Worm (Caenorhabditis elegans) whole organism, L4 larva: Measurements from ENCODE around the gene nhx-2.

Experiments
- D1046.2 ChIP-seq: fragments of 200-800 bp; sonication (Bioruptor generic); IDR thresholded peaks from 2 replicates; pipeline ENCODE4 v1.3.6; 2022; ENCODE audit warnings: missing genetic modification characterization, missing compliant biosample characterization
- F37D6.2 ChIP-seq: sonication (generic microtip); optimal IDR thresholded peaks from 2 replicates; lab custom pipeline; 2016; ENCODE audit warnings: mild to moderate bottlenecking, missing genetic modification characterization, missing compliant biosample characterization
- F49E8.2 ChIP-seq: sonication (generic microtip); optimal IDR thresholded peaks from 2 replicates; lab custom pipeline; 2016; ENCODE audit warnings: missing compliant biosample characterization, mild to moderate bottlenecking, missing genetic modification characterization, borderline replicate concordance
- T20F7.1 ChIP-seq: fragments of 200-800 bp; sonication (Bioruptor generic); optimal IDR thresholded peaks from 2 replicates; lab custom pipeline; 2018; ENCODE audit warnings: mild to moderate bottlenecking, missing genetic modification characterization, missing compliant biosample characterization
- T26A8.4 ChIP-seq: fragments of 200-800 bp; sonication (Bioruptor generic); IDR thresholded peaks from 2 replicates; pipeline ENCODE4 v1.3.6; 2022; ENCODE audit warnings: missing genetic modification characterization, missing compliant biosample characterization
- Y48G9A.11 ChIP-seq: fragments of 200-800 bp; sonication (Bioruptor generic); IDR thresholded peaks from 2 replicates; pipeline ENCODE4 v1.3.6; 2022; ENCODE audit warnings: missing genetic modification reagents, missing genetic modification characterization, missing compliant biosample characterization
- Y75B8A.6 ChIP-seq: fragments of 200-800 bp; sonication (Bioruptor generic); IDR thresholded peaks from 2 replicates; pipeline ENCODE4 v1.3.6; 2022; ENCODE audit warnings: missing genetic modification reagents, missing genetic modification characterization, missing compliant biosample characterization
- ZK337.2 ChIP-seq: fragments of 200-800 bp; sonication (Bioruptor generic); IDR thresholded peaks from 2 replicates; pipeline ENCODE4 v1.3.6; 2022; ENCODE audit warnings: missing genetic modification reagents, missing genetic modification characterization, missing compliant biosample characterization
- ZK546.5 ChIP-seq, 2 experiments: sonication (generic microtip); optimal IDR thresholded peaks; 2 replicates each; lab custom pipeline; 2017; ENCODE audit warnings: missing biosample characterization in 2 of 2, missing genetic modification characterization in 2 of 2
- arid-1 ChIP-seq: fragments of 200-800 bp; sonication (Bioruptor generic); conservative IDR thresholded peaks from 2 replicates; pipeline ENCODE4 v1.3.6; 2022; ENCODE audit warnings: missing genetic modification reagents, missing genetic modification characterization, missing compliant biosample characterization
- ceh-20 ChIP-seq: fragments of 200-800 bp; sonication (Bioruptor generic); IDR thresholded peaks from 2 replicates; pipeline ENCODE4 v1.3.6; 2022; ENCODE audit warnings: missing genetic modification reagents, missing genetic modification characterization, missing compliant biosample characterization
- ceh-28 ChIP-seq: fragments of 150-350 bp; optimal IDR thresholded peaks from 2 replicates; lab custom pipeline; 2014; ENCODE audit warnings: missing biosample characterization, missing genetic modification reagents, missing genetic modification characterization
- ceh-44 ChIP-seq: fragments of 200-800 bp; sonication (Bioruptor generic); IDR thresholded peaks from 2 replicates; pipeline ENCODE4 v1.3.6; 2022; ENCODE audit warnings: missing genetic modification reagents, missing genetic modification characterization, missing compliant biosample characterization
- ces-1 ChIP-seq: fragments of 150-350 bp; sonication (generic microtip); optimal IDR thresholded peaks from 4 replicates; lab custom pipeline; 2014; ENCODE audit warnings: missing biosample characterization, missing genetic modification reagents, missing genetic modification characterization
- cey-2 ChIP-seq: sonication (generic microtip); optimal IDR thresholded peaks from 3 replicates; lab custom pipeline; 2017; ENCODE audit warnings: missing genetic modification characterization, mild to moderate bottlenecking, missing compliant biosample characterization, antibody characterized with exemption, borderline replicate concordance; ENCODE audit not compliant: insufficient read depth
- dmd-8 ChIP-seq: fragments of 200-800 bp; sonication (Bioruptor generic); IDR thresholded peaks from 2 replicates; pipeline ENCODE4 v1.3.6; 2022; ENCODE audit warnings: missing genetic modification characterization, missing compliant biosample characterization
- dmd-9 ChIP-seq: fragments of 200-800 bp; sonication (Bioruptor generic); IDR thresholded peaks from 2 replicates; pipeline ENCODE4 v1.3.6; 2022; ENCODE audit warnings: missing genetic modification reagents, missing genetic modification characterization, missing compliant biosample characterization
- duxl-1 ChIP-seq: sonication (generic microtip); optimal IDR thresholded peaks from 2 replicates; lab custom pipeline; 2016; ENCODE audit warnings: mild to moderate bottlenecking, missing genetic modification characterization, moderate library complexity, missing compliant biosample characterization; ENCODE audit not compliant: poor library complexity
- egl-43 ChIP-seq: fragments of 200-800 bp; sonication (Bioruptor generic); IDR thresholded peaks from 2 replicates; pipeline ENCODE4 v1.3.6; 2022; ENCODE audit warnings: missing genetic modification reagents, missing genetic modification characterization, missing compliant biosample characterization
- hif-1 ChIP-seq, 2 experiments: sonication (generic microtip); optimal IDR thresholded peaks; 2 replicates each; lab custom pipeline; 2016 to 2017; ENCODE audit warnings: missing compliant biosample characterization in 2 of 2, missing genetic modification characterization in 2 of 2, missing genetic modification reagents in 2 of 2, missing genotype in 2 of 2, mild to moderate bottlenecking in 1 of 2
- hlh-11 ChIP-seq: fragments of 200-800 bp; sonication (Bioruptor generic); optimal IDR thresholded peaks from 2 replicates; lab custom pipeline; 2018; ENCODE audit warnings: mild to moderate bottlenecking, missing genetic modification characterization, missing compliant biosample characterization
- hlh-30 ChIP-seq: sonication (generic microtip); optimal IDR thresholded peaks from 2 replicates; lab custom pipeline; 2017; ENCODE audit warnings: antibody characterized with exemption, mild to moderate bottlenecking, missing genetic modification characterization, missing compliant biosample characterization; ENCODE audit not compliant: insufficient read depth
- hmg-1.1 ChIP-seq: fragments of 200-800 bp; sonication (Bioruptor generic); IDR thresholded peaks from 2 replicates; pipeline ENCODE4 v1.3.6; 2022; ENCODE audit warnings: missing genetic modification reagents, missing genetic modification characterization, missing compliant biosample characterization
- jun-1 ChIP-seq: fragments of 150-350 bp; optimal IDR thresholded peaks from 2 replicates; lab custom pipeline; 2014; ENCODE audit warnings: missing biosample characterization, missing genetic modification reagents, missing genetic modification characterization
- lin-1 ChIP-seq: fragments of 200-800 bp; sonication (Bioruptor generic); IDR thresholded peaks from 2 replicates; pipeline ENCODE4 v1.3.6; 2022; ENCODE audit warnings: missing genetic modification reagents, missing genetic modification characterization, missing compliant biosample characterization
- lin-29 ChIP-seq: fragments of 200-800 bp; sonication (Bioruptor generic); IDR thresholded peaks from 2 replicates; pipeline ENCODE4 v1.3.6; 2022; ENCODE audit warnings: missing genetic modification reagents, missing genetic modification characterization, missing compliant biosample characterization
- lin-38 ChIP-seq: fragments of 200-800 bp; sonication (Bioruptor generic); IDR thresholded peaks from 2 replicates; pipeline ENCODE4 v1.3.6; 2022; ENCODE audit warnings: missing genetic modification reagents, missing genetic modification characterization, missing compliant biosample characterization
- lin-39 ChIP-seq: fragments of 150-350 bp; optimal IDR thresholded peaks from 2 replicates; lab custom pipeline; 2014; ENCODE audit warnings: missing biosample characterization, missing genetic modification reagents, missing genetic modification characterization
- lsy-2 ChIP-seq, 2 experiments: fragments of 150-350 bp in 1 of 2; sonication (generic microtip) in 1 of 2; optimal IDR thresholded peaks; 2 replicates each; lab custom pipeline; 2014 to 2017; ENCODE audit warnings: missing biosample characterization in 2 of 2, missing genetic modification characterization in 2 of 2
- mdt-29 ChIP-seq: fragments of 200-800 bp; sonication (Bioruptor generic); IDR thresholded peaks from 2 replicates; pipeline ENCODE4 v1.3.6; 2022; ENCODE audit warnings: missing genetic modification reagents, missing genetic modification characterization, missing compliant biosample characterization
- mep-1 ChIP-seq: fragments of 150-350 bp; sonication (generic microtip); optimal IDR thresholded peaks from 3 replicates; lab custom pipeline; 2014; ENCODE audit warnings: missing biosample characterization, missing genetic modification characterization
- mes-2 ChIP-seq: sonication (generic microtip); optimal IDR thresholded peaks from 2 replicates; lab custom pipeline; 2016; ENCODE audit warnings: missing genotype, mild to moderate bottlenecking, missing genetic modification characterization, missing compliant biosample characterization; ENCODE audit not compliant: poor library complexity, severe bottlenecking
- nhr-10 ChIP-seq: fragments of 150-350 bp; optimal IDR thresholded peaks from 2 replicates; lab custom pipeline; 2014; ENCODE audit warnings: missing biosample characterization, missing genetic modification characterization
- nhr-102 ChIP-seq: sonication (generic microtip); optimal IDR thresholded peaks from 2 replicates; lab custom pipeline; 2016; ENCODE audit warnings: mild to moderate bottlenecking, missing genetic modification characterization, moderate library complexity, missing compliant biosample characterization
- nhr-28 ChIP-seq: fragments of 150-350 bp; optimal IDR thresholded peaks from 2 replicates; lab custom pipeline; 2014; ENCODE audit warnings: missing biosample characterization, missing genetic modification characterization
- nhr-48 ChIP-seq: sonication (generic microtip); optimal IDR thresholded peaks from 2 replicates; lab custom pipeline; 2016; ENCODE audit warnings: mild to moderate bottlenecking, missing genetic modification characterization, missing compliant biosample characterization
- nhr-77 ChIP-seq: fragments of 150-350 bp; optimal IDR thresholded peaks from 2 replicates; lab custom pipeline; 2014; ENCODE audit warnings: missing biosample characterization, missing genetic modification characterization
- sdz-12 ChIP-seq: fragments of 200-800 bp; sonication (Bioruptor generic); optimal IDR thresholded peaks from 2 replicates; lab custom pipeline; 2018; ENCODE audit warnings: mild to moderate bottlenecking, missing genetic modification characterization, missing compliant biosample characterization
- tra-1 ChIP-seq: fragments of 200-800 bp; sonication (Bioruptor generic); IDR thresholded peaks from 2 replicates; pipeline ENCODE4 v1.3.6; 2022; ENCODE audit warnings: missing genetic modification reagents, missing genetic modification characterization, missing compliant biosample characterization
- unc-130 ChIP-seq: sonication (generic microtip); optimal IDR thresholded peaks from 2 replicates; lab custom pipeline; 2016; ENCODE audit warnings: missing genetic modification reagents, missing genetic modification characterization, missing compliant biosample characterization
- unc-62 ChIP-seq, 3 experiments: fragments of 150-350 bp in 1 of 3; sonication (generic microtip); optimal IDR thresholded peaks in 2 of 3; peaks in 1 of 3; 1 replicate in 1 of 3; 2 replicates in 2 of 3; lab custom pipeline; 2014 to 2017; ENCODE audit warnings: missing biosample characterization in 3 of 3, missing genetic modification characterization in 3 of 3, missing genetic modification reagents in 3 of 3, missing genotype in 1 of 3
- vab-7 ChIP-seq: fragments of 200-800 bp; sonication (Bioruptor generic); IDR thresholded peaks from 2 replicates; pipeline ENCODE4 v1.3.6; 2022; ENCODE audit warnings: missing genetic modification reagents, missing genetic modification characterization, missing compliant biosample characterization
- zip-2 ChIP-seq: fragments of 150-350 bp; optimal IDR thresholded peaks from 2 replicates; lab custom pipeline; 2014; ENCODE audit warnings: missing biosample characterization, missing genetic modification characterization

nhx-2 gene

DNA sequence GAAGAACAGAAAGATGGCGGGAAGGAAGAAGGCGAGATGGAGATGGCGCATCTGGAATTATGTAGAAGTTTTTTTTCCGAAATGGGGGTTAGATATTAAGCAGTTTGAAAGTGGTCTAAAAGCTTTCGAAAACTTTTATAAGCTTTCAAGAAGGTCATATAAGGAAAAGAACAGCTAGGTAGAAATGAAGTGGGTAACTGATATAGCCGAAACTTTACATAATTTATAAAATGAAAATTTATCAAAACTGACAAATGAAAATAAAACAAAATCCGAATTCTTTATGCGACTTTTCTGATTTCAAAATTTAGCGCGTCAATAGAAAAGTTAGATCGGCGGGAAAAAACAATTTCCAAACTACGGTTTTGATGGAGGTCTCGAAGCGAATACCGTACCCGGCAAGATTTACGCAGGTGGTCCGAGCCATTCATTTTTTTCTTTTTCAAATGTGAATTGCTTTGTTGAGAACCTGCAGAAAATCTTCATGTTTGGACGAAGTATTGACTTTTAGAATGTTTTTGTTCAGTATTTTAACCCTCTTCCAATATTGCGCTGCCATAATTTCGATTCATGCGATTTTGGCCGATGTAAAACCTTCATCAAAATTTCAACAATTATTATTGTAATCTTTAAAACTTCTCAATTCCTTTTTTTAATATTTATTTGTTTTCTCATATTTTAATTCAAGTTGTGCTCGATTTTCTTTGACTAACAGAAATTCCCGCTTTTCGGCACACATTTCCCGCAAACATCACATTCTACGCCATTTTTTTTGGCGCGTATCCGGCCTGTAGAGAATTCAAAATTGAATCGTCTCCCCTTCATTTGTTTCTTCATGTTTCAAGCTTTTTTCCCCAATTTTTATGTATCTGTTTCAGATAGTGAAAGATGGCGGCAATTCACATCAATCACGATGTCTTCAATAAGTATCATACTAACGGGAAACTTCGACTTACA, 29.8 kb downstream of the nhx-2 start, which contains the start of the genes F18A1.7 and rpa-1 (continued):
- TF ChIP-seq lin-29 (GFP tag; lab: Robert Waterston, UW) (no peak), Y75B8A.6 (GFP tag; lab: Robert Waterston, UW) (no peak), hlh-30 (peak; percentile 13), tra-1 (GFP tag; lab: Robert Waterston, UW) (no peak), sdz-12 (GFP tag; lab: Kevin White, UChicago) (no peak), zip-2 (no peak), F49E8.2 (tag; lab: Kevin White, UChicago) (peak; percentile 44), dmd-9 (GFP tag; lab: Robert Waterston, UW) (no peak), F37D6.2 (tag; lab: Kevin White, UChicago) (no peak), ceh-44 (no peak), duxl-1 (tag; lab: Kevin White, UChicago) (no peak), lin-1 (GFP tag; lab: Robert Waterston, UW) (no peak), ceh-20 (GFP tag; lab: Robert Waterston, UW) (no peak), mes-2 (tag; lab: Kevin White, UChicago) (peak; percentile 55), jun-1 (no peak), dmd-8 (GFP tag; lab: Robert Waterston, UW) (no peak), nhr-28 (tag; lab: Kevin White, UChicago) (no peak), hmg-1.1 (GFP tag; lab: Robert Waterston, UW) (no peak), cey-2 (tag; lab: Kevin White, UChicago) (no peak), lin-39 (tag; lab: Kevin White, UChicago) (no peak), lin-38 (GFP tag; lab: Robert Waterston, UW) (peak; percentile 68), D1046.2 (no peak), ZK337.2 (GFP tag; lab: Robert Waterston, UW) (no peak), lsy-2 (tag; optimal IDR thresholded peaks at IDR 0.05; lab: Kevin White, UChicago) (peak in 1 of 2 experiments; percentile 23), T26A8.4 (no peak), nhr-48 (tag; lab: Kevin White, UChicago) (no peak), nhr-102 (tag; lab: Kevin White, UChicago) (no peak), mep-1 (no peak), ceh-28 (tag; lab: Kevin White, UChicago) (no peak), nhr-77 (tag; lab: Kevin White, UChicago) (no peak), vab-7 (no peak), unc-62 (GFP tag; optimal IDR thresholded peaks at IDR 0.05 in 1 of 2; lab: Kevin White, UChicago) (no peak), unc-62 (tag; optimal IDR thresholded peaks at IDR 0.05; lab: Kevin White, UChicago) (no peak), unc-130 (GFP tag; lab: Kevin White, UChicago) (peak; percentile 72), arid-1 (GFP tag; lab: Robert Waterston, UW) (no peak), egl-43 (no peak), T20F7.1 (no peak), ces-1 (GFP tag; lab: Kevin White, UChicago) (no peak), ZK546.5 (tag; optimal IDR thresholded peaks at IDR 0.05; lab: Kevin White, UChicago) (no peak), mdt-29 (no peak), nhr-10 (tag; lab: Kevin White, UChicago) (no peak), hlh-11 (tag; lab: Kevin White, UChicago) (no peak), Y48G9A.11 (peak; percentile 43; the same call in 1 of the 2 replicates), hif-1 (tag; optimal IDR thresholded peaks at IDR 0.05; lab: Kevin White, UChicago) (no peak)
